Fruit fly (Drosophila melanogaster): ENCODE measurements around the gene CG7557.

- no peak for TF ChIP-seq dsf (GFP tag; optimal IDR thresholded peaks at IDR 0.05; ENCODE audit: borderline replicate concordance)
- TF ChIP-seq Vsx2 (GFP tag; optimal IDR thresholded peaks at IDR 0.05; ENCODE audit: partially characterized antibody): no peak
- no peak for TF ChIP-seq sv (GFP tag; optimal IDR thresholded peaks at IDR 0.05)
- TF ChIP-seq dmrt93B (GFP tag; optimal IDR thresholded peaks at IDR 0.05): no peak
- no peak for TF ChIP-seq HLH106 (tag; optimal IDR thresholded peaks at IDR 0.05)
- no peak for TF ChIP-seq rgr (GFP tag; optimal IDR thresholded peaks at IDR 0.05)
- TF ChIP-seq pan (optimal IDR thresholded peaks at IDR 0.05): no peak
- TF ChIP-seq woc (GFP tag; optimal IDR thresholded peaks at IDR 0.05): no peak
- TF ChIP-seq Sp1 (GFP tag; optimal IDR thresholded peaks at IDR 0.05): no peak
- TF ChIP-seq brk (GFP tag; optimal IDR thresholded peaks at IDR 0.05): no peak
- no peak for TF ChIP-seq psq (GFP tag; optimal IDR thresholded peaks at IDR 0.05)
- no peak for TF ChIP-seq Abd-B (GFP tag; optimal IDR thresholded peaks at IDR 0.05)
- no peak for TF ChIP-seq jim (GFP tag; optimal IDR thresholded peaks at IDR 0.05)
- no peak for TF ChIP-seq dl (GFP tag; optimal IDR thresholded peaks at IDR 0.05; ENCODE audit: insufficient read depth in 1 of 2, partially characterized antibody in 2 of 2)
These were observed 44.2 kb upstream of the CG7557 start for dm6 chr3L:11400673-11401186.

Data from whole organism, wandering third instar larva.